Worm (Caenorhabditis elegans): Measurements from ENCODE around the gene cdkl-1.

cdkl-1 gene

ce11 chrV:11082475-11082874 is 16.2 kb upstream of the cdkl-1 start (continued):
- TF ChIP-seq B0019.2 (GFP tag; conservative IDR thresholded peaks at IDR 0.05), result no peak
- peak; percentile 15 for TF ChIP-seq K12H6.12 (tag; optimal IDR thresholded peaks at IDR 0.05)
- no peak for TF ChIP-seq ztf-22 (GFP tag; optimal IDR thresholded peaks at IDR 0.05)
- TF ChIP-seq bed-2 (GFP tag; IDR thresholded peaks at IDR 0.05), result no peak

ce11 chrV:11082964-11083363 is 15.7 kb upstream of the cdkl-1 start:
- TF ChIP-seq lsl-1 (GFP tag; optimal IDR thresholded peaks at IDR 0.05) (peak; percentile 77), ceh-100 (GFP tag; IDR thresholded peaks at IDR 0.05) (no peak), madf-6 (GFP tag; IDR thresholded peaks at IDR 0.05) (peak; percentile 34; the same call in 1 of the 2 replicates), hlh-12 (tag; optimal IDR thresholded peaks at IDR 0.05) (no peak), F33H1.4 (GFP tag; IDR thresholded peaks at IDR 0.05) (peak; percentile 57; the same call in 1 of the 2 replicates)

ce11 chrV:11083691-11084090 is 15.0 kb upstream of the cdkl-1 start:
- TF ChIP-seq C06A6.2 (GFP tag; conservative IDR thresholded peaks at IDR 0.05) (no peak), hmg-1.2 (GFP tag; IDR thresholded peaks at IDR 0.05) (peak; percentile 45; the same call in 1 of the 2 replicates)

- TF ChIP-seq Y95B8A.8 (GFP tag; IDR thresholded peaks at IDR 0.05), result no peak
- TF ChIP-seq nhr-80 (tag; optimal IDR thresholded peaks at IDR 0.05), result peak; percentile 6
- TF ChIP-seq lin-40 (tag; optimal IDR thresholded peaks at IDR 0.05), result peak; percentile 40
- TF ChIP-seq B0019.2 (GFP tag; conservative IDR thresholded peaks at IDR 0.05), result no peak
These were observed 11.6 kb upstream of the cdkl-1 start for ce11 chrV:11087119-11087518.

- TF ChIP-seq lin-40 (tag; optimal IDR thresholded peaks at IDR 0.05), result no peak
- no peak for TF ChIP-seq dpl-1 (GFP tag; optimal IDR thresholded peaks at IDR 0.05)
- no peak for TF ChIP-seq pha-4 (tag; optimal IDR thresholded peaks at IDR 0.05)
- no peak for TF ChIP-seq Y95B8A.8 (GFP tag; IDR thresholded peaks at IDR 0.05)
- peak; percentile 13 for TF ChIP-seq die-1 (tag; optimal IDR thresholded peaks at IDR 0.05)
- TF ChIP-seq C17E4.6 (GFP tag; IDR thresholded peaks at IDR 0.05), result no peak
These were observed 11.1 kb upstream of the cdkl-1 start, which contains the start of gene Y42A5A.1 for ce11 chrV:11087519-11087998. TSS of gene Y42A5A.1 (plus strand) at chrV:11087948.

- no peak for TF ChIP-seq fkh-3 (tag; optimal IDR thresholded peaks at IDR 0.05)
- TF ChIP-seq unc-62 (GFP tag; optimal IDR thresholded peaks at IDR 0.05), result no peak
- TF ChIP-seq F52B5.7 (tag; optimal IDR thresholded peaks at IDR 0.05), result no peak
- no peak for TF ChIP-seq him-1 (tag; optimal IDR thresholded peaks at IDR 0.05)
- no peak for TF ChIP-seq ztf-28 (GFP tag; IDR thresholded peaks at IDR 0.05)
- TF ChIP-seq sptf-2 (GFP tag; optimal IDR thresholded peaks at IDR 0.05), result no peak
- no peak for TF ChIP-seq F49E8.2 (tag; optimal IDR thresholded peaks at IDR 0.05; ENCODE audit: insufficient read depth)
- TF ChIP-seq hrde-1 (tag; optimal IDR thresholded peaks at IDR 0.05; ENCODE audit: borderline replicate concordance), result no peak
- no peak for TF ChIP-seq F57A8.1 (GFP tag; optimal IDR thresholded peaks at IDR 0.05)
- TF ChIP-seq dpff-1 (tag; optimal IDR thresholded peaks at IDR 0.05), result no peak
- TF ChIP-seq ztf-18 (tag; optimal IDR thresholded peaks at IDR 0.05), result no peak
- no peak for TF ChIP-seq somi-1 (GFP tag; optimal IDR thresholded peaks at IDR 0.05)
These were observed 5.3 kb upstream of the cdkl-1 start, which contains the start of gene lact-8 for ce11 chrV:11093163-11094091. TSS of gene lact-8 (minus strand) at chrV:11093607.
